Worm (Caenorhabditis elegans): ENCODE data around the gene nstp-7.

DNA sequence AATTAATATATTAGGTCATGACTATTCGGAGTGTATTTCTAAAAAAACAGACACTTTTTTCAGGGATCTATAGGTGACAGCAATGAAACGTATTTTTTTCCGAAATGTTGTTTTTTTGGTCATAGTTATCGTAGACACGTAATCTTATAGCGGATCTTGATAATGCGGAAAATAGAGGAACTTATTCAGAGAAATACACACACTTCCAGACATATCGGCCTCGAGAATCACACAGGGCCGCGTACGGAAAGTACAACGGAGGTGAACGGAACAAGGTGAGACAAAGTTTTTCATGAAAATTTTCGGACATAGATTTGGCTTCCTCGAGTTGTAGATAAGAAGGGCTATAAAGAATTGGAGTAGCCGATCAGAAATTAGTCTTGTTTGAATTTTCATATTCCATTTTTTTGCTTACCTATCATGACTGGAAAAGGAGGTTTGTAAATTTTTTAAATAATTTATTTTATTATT lies 42.6 kb upstream of the nstp-7 start, which contains the start of gene nhr-155:
- TF ChIP-seq npax-4 (tag; optimal IDR thresholded peaks at IDR 0.05) = no peak
- TF ChIP-seq sdc-2 (tag; optimal IDR thresholded peaks at IDR 0.05) = no peak
- no peak for TF ChIP-seq fkh-10 (GFP tag; optimal IDR thresholded peaks at IDR 0.05)
- TF ChIP-seq ceh-2 (tag; optimal IDR thresholded peaks at IDR 0.05) = no peak
